Fruit fly (Drosophila melanogaster): ENCODE data around the gene CG15020.

DNA sequence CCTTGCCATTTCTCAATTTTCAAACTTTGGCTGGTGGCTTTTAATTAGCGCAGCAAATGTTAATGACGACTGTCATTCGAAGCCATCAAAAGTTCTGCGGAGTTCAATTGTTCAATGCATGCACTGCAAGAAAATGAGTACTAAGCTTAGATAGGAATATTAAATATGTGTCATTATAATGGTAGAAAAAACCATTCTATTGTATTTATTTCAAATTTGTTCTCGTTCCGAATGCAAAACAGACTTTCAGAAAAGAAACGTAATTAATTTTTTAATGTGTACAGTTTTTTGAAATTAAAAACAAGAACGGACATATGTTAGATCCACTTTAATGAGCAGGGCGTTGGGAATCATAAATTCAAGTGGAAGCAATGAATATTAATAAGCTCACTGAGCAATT, 32.4 kb upstream of the CG15020 start:
- no peak for TF ChIP-seq dan (GFP tag; IDR thresholded peaks at IDR 0.05)
- peak; percentile 46 for TF ChIP-seq CG11504 (tag; optimal IDR thresholded peaks at IDR 0.05)
- no peak for TF ChIP-seq Rfx (GFP tag; IDR thresholded peaks at IDR 0.05)

All from whole organism, embryonic.